Worm (Caenorhabditis elegans) whole organism, dauer: Measurements from ENCODE around the gene F12A10.6.

Experiments used
- unc-62 ChIP-seq: sonication (generic microtip); optimal IDR thresholded peaks from 2 replicates; lab custom pipeline; 2017; ENCODE audit warnings: missing biosample characterization, missing genetic modification reagents, missing genetic modification characterization

F12A10.6 gene

ce11 chrII:5474946-5475345 is 19.4 kb downstream of the F12A10.6 start, which contains the start of gene ilcr-2:
TSS of gene ilcr-2 (plus strand) at chrII:5475246.
- TF ChIP-seq unc-62, result no peak

- no peak for TF ChIP-seq unc-62
These were observed 20.3 kb downstream of the F12A10.6 start, which contains the start of gene mrps-16 for ce11 chrII:5473946-5474423. TSS of gene mrps-16 (plus strand) at chrII:5474373.

DNA sequence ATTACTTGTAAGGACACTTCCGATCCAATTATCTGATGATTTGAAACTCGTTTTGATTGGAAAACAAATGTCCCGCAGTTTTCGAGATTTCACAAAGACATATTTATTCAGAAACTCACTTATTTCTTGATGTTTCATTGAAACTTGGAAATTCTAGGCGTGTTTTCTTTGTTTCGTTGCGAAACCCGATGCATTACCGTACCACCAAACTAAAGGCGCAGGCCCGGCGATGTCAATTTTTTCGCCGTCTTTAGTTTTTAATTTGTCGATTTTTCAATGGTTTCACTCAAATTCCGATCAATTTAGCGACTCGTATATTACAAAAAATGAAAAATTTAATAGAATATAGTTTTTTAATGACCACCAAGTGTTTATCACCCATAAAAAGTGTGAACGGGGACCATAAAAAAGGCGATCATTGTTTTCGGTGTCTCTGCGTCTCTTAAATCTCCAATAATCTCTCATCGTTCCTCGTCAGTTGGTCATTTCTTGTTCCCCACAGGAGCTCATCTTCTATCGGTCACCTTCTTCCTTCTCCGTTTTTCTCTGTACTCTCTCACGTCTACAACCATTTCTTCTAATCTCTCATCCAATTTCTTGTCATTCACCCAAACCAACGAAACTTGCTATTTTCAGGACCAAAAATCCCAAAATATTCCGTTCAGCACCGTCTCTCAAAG is 28.4 kb downstream of the F12A10.6 start, which contains the start of gene clr-1:
Gene clr-1 (plus strand): TSS at position 630 of the 680 bp plus-strand sequence.
- no peak for TF ChIP-seq unc-62

DNA sequence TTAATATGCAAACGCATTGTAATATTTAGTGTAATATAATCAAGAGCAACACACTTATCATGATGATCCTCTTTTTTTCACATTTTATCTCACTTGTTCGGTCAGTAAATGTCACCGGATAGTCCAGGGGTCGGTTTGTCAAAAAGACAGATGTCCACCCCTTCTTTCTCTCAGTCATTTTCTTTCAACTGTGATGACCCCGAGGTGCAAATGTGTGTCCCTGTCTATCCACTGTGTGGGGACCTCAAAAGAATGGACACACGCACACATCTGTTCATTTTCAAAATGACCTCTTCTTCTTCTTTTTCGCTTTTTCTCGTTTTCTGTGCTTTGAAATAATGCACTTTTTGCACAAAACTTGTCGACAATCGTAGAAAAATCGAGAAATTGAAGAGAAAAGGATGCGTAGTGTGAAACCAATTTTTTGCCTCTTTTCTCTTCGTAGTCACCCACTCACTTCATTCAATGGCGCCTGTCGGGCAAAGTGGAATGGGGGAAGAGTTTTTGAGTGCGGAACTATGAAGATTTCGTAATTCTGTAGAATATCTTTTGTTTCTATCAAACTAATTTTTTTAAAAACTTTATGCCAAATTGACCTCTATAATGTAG is 30.5 kb downstream of the F12A10.6 start:
- TF ChIP-seq unc-62, result no peak

DNA sequence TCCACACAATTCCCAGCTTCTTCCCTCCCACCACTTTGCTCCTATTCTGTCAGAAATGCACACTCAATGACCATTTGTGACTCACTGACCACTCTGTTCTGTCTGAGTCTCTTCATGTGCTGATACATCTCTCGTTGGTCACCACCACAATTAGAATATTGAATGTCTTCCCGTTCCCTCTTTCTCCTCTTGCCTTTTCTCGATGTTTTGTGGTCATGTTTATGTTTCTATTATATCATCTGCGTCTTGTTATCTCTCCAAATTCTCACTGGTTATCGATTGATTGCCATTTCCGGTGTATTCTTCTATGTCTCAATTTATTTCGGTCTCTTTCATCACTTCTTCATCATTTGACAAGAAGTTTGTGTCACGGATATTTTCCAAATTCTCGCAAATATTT is 33.4 kb downstream of the F12A10.6 start:
- TF ChIP-seq unc-62, result no peak

ce11 chrII:5459534-5459933 is 34.8 kb downstream of the F12A10.6 start:
- TF ChIP-seq unc-62, result no peak

- no peak for TF ChIP-seq unc-62
These were observed 35.5 kb downstream of the F12A10.6 start for ce11 chrII:5458683-5459410.

DNA sequence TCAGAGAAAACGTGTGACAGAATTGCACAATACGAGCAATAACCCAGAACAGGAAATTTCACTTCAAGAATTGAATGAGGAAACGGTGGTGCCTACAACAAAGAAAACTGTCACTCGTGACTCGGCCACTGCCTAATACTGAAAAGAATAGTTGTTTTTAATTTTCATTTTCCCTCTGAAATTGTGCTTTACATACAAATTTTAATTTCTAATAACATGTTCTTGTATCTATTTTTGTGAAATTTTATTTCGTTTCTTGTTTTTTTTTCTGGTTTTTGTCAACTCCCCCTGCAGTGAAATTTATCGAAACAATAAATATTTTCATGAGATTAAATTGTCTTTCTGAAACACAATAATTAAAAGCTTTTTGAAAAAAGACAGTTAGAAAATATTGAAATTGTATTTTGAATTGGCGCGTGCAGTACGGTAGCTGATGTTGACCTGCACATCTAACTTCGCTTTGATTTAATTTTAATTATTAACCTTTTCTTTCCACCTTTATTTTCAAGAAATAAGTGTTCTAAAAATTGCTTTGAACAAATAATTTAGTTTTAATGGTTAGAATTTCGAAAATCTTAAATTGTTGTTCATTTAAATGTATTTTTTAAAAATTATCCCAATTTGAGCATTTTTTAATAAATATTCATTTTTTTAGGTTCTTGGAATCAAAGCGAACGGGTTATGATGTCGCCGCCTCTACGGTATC is 38.5 kb downstream of the F12A10.6 start, which contains the start of gene daz-1:
Gene daz-1 (plus strand): TSS at position 656 of the 706 bp plus-strand sequence.
- TF ChIP-seq unc-62, result no peak

- no peak for TF ChIP-seq unc-62
These were observed 40.8 kb downstream of the F12A10.6 start, which contains the start of gene dhs-5 for ce11 chrII:5453547-5453946. TSS of gene dhs-5 (plus strand) at chrII:5453847.

- TF ChIP-seq unc-62, result no peak
These were observed 43.0 kb downstream of the F12A10.6 start for ce11 chrII:5451278-5451677.

ce11 chrII:5449620-5450019 is 44.7 kb downstream of the F12A10.6 start:
- TF ChIP-seq unc-62, result no peak

DNA sequence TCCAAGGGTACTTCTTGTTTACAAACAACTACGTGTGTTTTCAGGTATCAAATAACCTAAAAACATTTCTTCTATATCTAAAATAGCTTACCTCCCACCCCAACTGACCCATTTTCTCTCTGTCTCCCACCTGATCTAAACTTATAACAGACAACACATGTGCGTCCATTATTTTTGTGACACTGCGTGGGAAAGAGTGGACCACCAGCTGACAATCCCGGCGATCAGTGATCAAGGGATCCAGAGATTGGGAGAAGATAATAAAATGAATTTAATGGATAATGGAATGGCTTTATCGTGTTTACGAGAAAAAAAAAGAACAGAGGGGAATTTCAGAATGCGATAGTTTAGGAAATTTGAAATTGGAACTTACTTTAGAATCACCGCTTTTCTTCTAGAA is 45.1 kb downstream of the F12A10.6 start:
- no peak for TF ChIP-seq unc-62

- TF ChIP-seq unc-62, result no peak
These were observed 46.9 kb downstream of the F12A10.6 start, which contains the start of gene cex-1 for ce11 chrII:5447381-5447780. TSS of gene cex-1 (plus strand) at chrII:5447681.

- TF ChIP-seq unc-62, result no peak
These were observed 47.8 kb downstream of the F12A10.6 start, which contains the start of gene nmr-1 for ce11 chrII:5446506-5446905. TSS of gene nmr-1 (minus strand) at chrII:5446606.
